Fruit fly (Drosophila melanogaster) whole organism, embryonic: ENCODE results near the gene xmas.
A peak's percentile ranks its signal among the peaks of the same experiment; 100 is the strongest.

Experiments used
- Bdp1 ChIP-seq: fragments of 200-800 bp; sonication (Bioruptor generic); optimal IDR thresholded peaks from 3 replicates; lab custom pipeline; 2016; ENCODE audit warnings: missing biosample characterization, missing genetic modification characterization
- CG10321 ChIP-seq: fragments of 200-800 bp; sonication (Bioruptor generic); IDR thresholded peaks from 2 replicates; pipeline ENCODE4 v1.3.6; 2022; ENCODE audit warnings: missing biosample characterization, missing genetic modification characterization
- CG10979 ChIP-seq: fragments of 200-800 bp; sonication (Bioruptor generic); optimal IDR thresholded peaks from 2 replicates; lab custom pipeline; 2018; ENCODE audit warnings: missing biosample characterization, mild to moderate bottlenecking, missing genetic modification characterization, moderate library complexity
- CG17328 ChIP-seq: fragments of 200-800 bp; sonication (Bioruptor generic); IDR thresholded peaks from 2 replicates; pipeline ENCODE4 v1.3.6; 2022; ENCODE audit warnings: missing biosample characterization, missing genetic modification characterization
- CG17385 ChIP-seq: fragments of 200-800 bp; sonication (Bioruptor generic); optimal IDR thresholded peaks from 3 replicates; lab custom pipeline; 2018; ENCODE audit warnings: missing biosample characterization, mild to moderate bottlenecking, missing genetic modification characterization
- CG1832 ChIP-seq: fragments of 200-800 bp; sonication (Bioruptor generic); optimal IDR thresholded peaks from 2 replicates; lab custom pipeline; 2017; ENCODE audit warnings: missing biosample characterization, mild to moderate bottlenecking, missing genetic modification characterization, inconsistent platforms
- CG2889 ChIP-seq: fragments of 200-800 bp; sonication (Bioruptor generic); IDR thresholded peaks from 3 replicates; pipeline ENCODE4 v1.3.6; 2022; ENCODE audit warnings: missing biosample characterization, missing genetic modification characterization
- CG31441 ChIP-seq: fragments of 200-800 bp; sonication (Bioruptor generic); IDR thresholded peaks from 2 replicates; pipeline ENCODE4 v1.3.6; 2022; ENCODE audit warnings: missing biosample characterization, missing genetic modification characterization
- CG32772 ChIP-seq: fragments of 200-800 bp; sonication (Bioruptor generic); IDR thresholded peaks from 2 replicates; pipeline ENCODE4 v1.3.6; 2022; ENCODE audit warnings: missing biosample characterization, missing genetic modification characterization
- CG3281 ChIP-seq: fragments of 200-800 bp; sonication (Bioruptor generic); optimal IDR thresholded peaks from 3 replicates; lab custom pipeline; 2017; ENCODE audit warnings: missing biosample characterization, mild to moderate bottlenecking, missing genetic modification characterization
- CG4617 ChIP-seq: fragments of 200-800 bp; sonication (Bioruptor generic); optimal IDR thresholded peaks from 3 replicates; lab custom pipeline; 2016; ENCODE audit warnings: missing biosample characterization, missing genetic modification characterization, borderline replicate concordance
- CG8089 ChIP-seq: fragments of 200-800 bp; sonication (Bioruptor generic); optimal IDR thresholded peaks from 3 replicates; lab custom pipeline; 2016; ENCODE audit warnings: missing biosample characterization, missing genetic modification characterization
- CG8765 ChIP-seq: fragments of 200-800 bp; sonication (Bioruptor generic); IDR thresholded peaks from 2 replicates; pipeline ENCODE4 v1.3.6; 2022; ENCODE audit warnings: missing biosample characterization, missing genetic modification characterization
- CG9817 ChIP-seq: fragments of 200-800 bp; sonication (Bioruptor generic); optimal IDR thresholded peaks from 2 replicates; lab custom pipeline; 2018; ENCODE audit warnings: missing biosample characterization, mild to moderate bottlenecking, missing genetic modification characterization, moderate library complexity
- Fer2 ChIP-seq: fragments of 200-800 bp; sonication (Bioruptor generic); optimal IDR thresholded peaks from 2 replicates; lab custom pipeline; 2018; ENCODE audit warnings: missing biosample characterization, mild to moderate bottlenecking, missing genetic modification characterization, moderate library complexity
- Lim3 ChIP-seq: fragments of 200-800 bp; sonication (Bioruptor generic); IDR thresholded peaks from 2 replicates; pipeline ENCODE4 v1.3.6; 2022; ENCODE audit warnings: missing biosample characterization, missing genetic modification characterization
- MTF-1 ChIP-seq: fragments of 200-800 bp; sonication (Bioruptor generic); optimal IDR thresholded peaks from 2 replicates; lab custom pipeline; 2018; ENCODE audit warnings: missing biosample characterization, mild to moderate bottlenecking, missing genetic modification characterization, borderline replicate concordance
- Meics ChIP-seq: fragments of 200-800 bp; sonication (Bioruptor generic); optimal IDR thresholded peaks from 2 replicates; lab custom pipeline; 2017; ENCODE audit warnings: missing biosample characterization, mild to moderate bottlenecking, missing genetic modification characterization
- Mes4 ChIP-seq: fragments of 200-800 bp; sonication (Bioruptor generic); optimal IDR thresholded peaks from 2 replicates; lab custom pipeline; 2016; ENCODE audit warnings: missing biosample characterization, missing genetic modification characterization
- NK7.1 ChIP-seq: fragments of 200-800 bp; sonication (Bioruptor generic); optimal IDR thresholded peaks from 3 replicates; lab custom pipeline; 2016; ENCODE audit warnings: missing biosample characterization, missing genetic modification characterization
- Ptx1 ChIP-seq: fragments of 200-800 bp; sonication (Bioruptor generic); IDR thresholded peaks from 2 replicates; pipeline ENCODE4 v1.3.6; 2022; ENCODE audit warnings: missing biosample characterization, missing genetic modification characterization
- Sry-δ ChIP-seq: fragments of 200-800 bp; sonication (Bioruptor generic); optimal IDR thresholded peaks from 2 replicates; lab custom pipeline; 2016; ENCODE audit warnings: missing biosample characterization, missing genetic modification characterization
- ato ChIP-seq: fragments of 200-800 bp; sonication (Bioruptor generic); IDR thresholded peaks from 2 replicates; pipeline ENCODE4 v1.3.6; 2022; ENCODE audit warnings: missing biosample characterization, missing genetic modification characterization; ENCODE audit not compliant: partially characterized antibody
- cas ChIP-seq: fragments of 200-800 bp; sonication (Bioruptor generic); IDR thresholded peaks from 2 replicates; pipeline ENCODE4 v1.3.6; 2022; ENCODE audit warnings: missing biosample characterization, missing genetic modification characterization
- caup ChIP-seq: fragments of 200-800 bp; sonication (Bioruptor generic); optimal IDR thresholded peaks from 3 replicates; lab custom pipeline; 2017; ENCODE audit warnings: missing biosample characterization, mild to moderate bottlenecking, missing genetic modification characterization, moderate library complexity; ENCODE audit not compliant: severe bottlenecking
- croc ChIP-seq: fragments of 200-800 bp; sonication (Bioruptor generic); conservative IDR thresholded peaks from 3 replicates; pipeline ENCODE4 v1.3.6; 2022; ENCODE audit warnings: missing biosample characterization, missing genetic modification characterization
- dysf ChIP-seq: fragments of 200-800 bp; sonication (Bioruptor generic); IDR thresholded peaks from 3 replicates; pipeline ENCODE4 v1.3.6; 2022; ENCODE audit warnings: missing biosample characterization, missing genetic modification characterization
- esg ChIP-seq: fragments of 200-800 bp; sonication (Bioruptor generic); conservative IDR thresholded peaks from 2 replicates; pipeline ENCODE4 v1.3.6; 2022; ENCODE audit warnings: missing biosample characterization, missing genetic modification characterization
- fd102C ChIP-seq: fragments of 200-800 bp; sonication (Bioruptor generic); optimal IDR thresholded peaks from 2 replicates; lab custom pipeline; 2018; ENCODE audit warnings: missing biosample characterization, mild to moderate bottlenecking, missing genetic modification characterization, moderate library complexity
- gcm ChIP-seq: fragments of 200-800 bp; sonication (Bioruptor generic); optimal IDR thresholded peaks from 2 replicates; lab custom pipeline; 2019; ENCODE audit warnings: missing biosample characterization, mild to moderate bottlenecking, missing genetic modification characterization, moderate library complexity
- gfzf ChIP-seq: fragments of 200-800 bp; sonication (Bioruptor generic); optimal IDR thresholded peaks from 2 replicates; lab custom pipeline; 2016; ENCODE audit warnings: missing biosample characterization, mild to moderate bottlenecking, missing genetic modification characterization, moderate library complexity
- gsb-n ChIP-seq: fragments of 200-800 bp; sonication (Bioruptor generic); optimal IDR thresholded peaks from 3 replicates; lab custom pipeline; 2018; ENCODE audit warnings: missing biosample characterization, mild to moderate bottlenecking, missing genetic modification characterization
- ham ChIP-seq: fragments of 200-800 bp; sonication (Bioruptor generic); IDR thresholded peaks from 2 replicates; pipeline ENCODE4 v1.3.6; 2022; ENCODE audit warnings: missing biosample characterization, missing genetic modification characterization
- knrl ChIP-seq: fragments of 200-800 bp; sonication (Bioruptor generic); IDR thresholded peaks from 3 replicates; pipeline ENCODE4 v1.3.6; 2022; ENCODE audit warnings: missing biosample characterization, missing genetic modification characterization; ENCODE audit not compliant: partially characterized antibody
- mirr ChIP-seq: fragments of 200-800 bp; sonication (Bioruptor generic); optimal IDR thresholded peaks from 3 replicates; lab custom pipeline; 2018; ENCODE audit warnings: missing biosample characterization, mild to moderate bottlenecking, missing genetic modification characterization
- org-1 ChIP-seq: fragments of 200-800 bp; sonication (Bioruptor generic); optimal IDR thresholded peaks from 2 replicates; lab custom pipeline; 2017; ENCODE audit warnings: missing biosample characterization, missing genetic modification characterization
- pum ChIP-seq: fragments of 200-800 bp; sonication (Bioruptor generic); optimal IDR thresholded peaks from 2 replicates; lab custom pipeline; 2016; ENCODE audit warnings: missing biosample characterization, missing genetic modification characterization
- row ChIP-seq: fragments of 200-800 bp; sonication (Bioruptor generic); IDR thresholded peaks from 3 replicates; pipeline ENCODE4 v1.3.6; 2022; ENCODE audit warnings: missing biosample characterization, missing genetic modification characterization
- salm ChIP-seq: fragments of 200-800 bp; sonication (Bioruptor generic); optimal IDR thresholded peaks from 2 replicates; lab custom pipeline; 2018; ENCODE audit warnings: missing biosample characterization, mild to moderate bottlenecking, missing genetic modification characterization
- slbo ChIP-seq: fragments of 200-800 bp; sonication (Bioruptor generic); IDR thresholded peaks from 2 replicates; pipeline ENCODE4 v1.3.6; 2022; ENCODE audit warnings: missing biosample characterization, missing genetic modification characterization
- slou ChIP-seq: fragments of 200-800 bp; sonication (Bioruptor generic); optimal IDR thresholded peaks from 3 replicates; lab custom pipeline; 2016; ENCODE audit warnings: missing biosample characterization, missing genetic modification characterization
- slp2 ChIP-seq: fragments of 200-800 bp; sonication (Bioruptor generic); optimal IDR thresholded peaks from 2 replicates; lab custom pipeline; 2016; ENCODE audit warnings: missing biosample characterization, missing genetic modification characterization
- so ChIP-seq: fragments of 200-800 bp; sonication (Bioruptor generic); IDR thresholded peaks from 3 replicates; pipeline ENCODE4 v1.3.6; 2022; ENCODE audit warnings: missing biosample characterization, missing genetic modification characterization
- stc ChIP-seq: fragments of 200-800 bp; sonication (Bioruptor generic); IDR thresholded peaks from 2 replicates; pipeline ENCODE4 v1.3.6; 2022; ENCODE audit warnings: missing biosample characterization, missing genetic modification characterization
- vnd ChIP-seq: fragments of 200-800 bp; sonication (Bioruptor generic); IDR thresholded peaks from 3 replicates; pipeline ENCODE4 v1.3.6; 2022; ENCODE audit warnings: missing biosample characterization, missing genetic modification characterization; ENCODE audit not compliant: partially characterized antibody
- wdn ChIP-seq: fragments of 200-800 bp; sonication (Bioruptor generic); IDR thresholded peaks from 2 replicates; pipeline ENCODE4 v1.3.6; 2022; ENCODE audit warnings: missing biosample characterization, missing genetic modification characterization
- yki ChIP-seq: fragments of >200 bp; optimal IDR thresholded peaks from 3 replicates; lab custom pipeline; 2018
- zen ChIP-seq: fragments of 200-800 bp; sonication (Bioruptor generic); optimal IDR thresholded peaks from 3 replicates; lab custom pipeline; 2018; ENCODE audit warnings: missing biosample characterization, mild to moderate bottlenecking, missing genetic modification characterization, moderate library complexity
- zen2 ChIP-seq: fragments of 200-800 bp; sonication (Bioruptor generic); IDR thresholded peaks from 3 replicates; pipeline ENCODE4 v1.3.6; 2022; ENCODE audit warnings: missing biosample characterization, missing genetic modification characterization; ENCODE audit not compliant: partially characterized antibody
- zf30C ChIP-seq: fragments of 200-800 bp; sonication (Bioruptor generic); optimal IDR thresholded peaks from 3 replicates; lab custom pipeline; 2018; ENCODE audit warnings: missing biosample characterization, mild to moderate bottlenecking, missing genetic modification characterization

The xmas gene

DNA sequence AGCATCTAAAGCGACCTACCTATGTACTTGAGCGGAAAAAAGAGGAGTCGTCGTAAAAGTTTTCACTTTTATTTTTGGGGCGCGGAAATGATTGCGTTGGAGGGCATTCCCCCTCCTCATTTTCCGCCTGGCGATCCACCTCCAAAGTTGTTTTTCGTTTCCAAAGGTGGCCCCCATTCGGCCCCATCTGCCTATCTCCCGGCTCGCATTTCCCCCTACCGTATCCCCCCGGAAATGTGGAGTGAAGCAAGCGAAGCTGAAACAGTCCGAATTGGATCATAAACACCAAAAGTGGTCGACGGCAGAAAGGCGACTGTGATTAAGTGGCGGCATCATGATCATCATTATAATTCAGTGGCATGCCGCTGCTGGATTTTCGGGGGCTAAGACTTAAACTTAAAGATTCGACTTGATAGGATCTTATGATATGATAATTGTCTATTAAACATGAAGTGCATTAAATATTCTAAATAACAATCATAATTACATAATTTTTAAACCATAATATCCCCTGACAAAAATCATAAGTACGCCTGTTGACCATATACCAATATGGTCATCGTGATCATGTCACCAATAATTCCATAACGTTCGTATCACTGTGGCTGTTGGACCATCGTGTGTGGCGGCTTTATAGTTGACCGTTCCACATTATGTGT, 35.4 kb downstream of the xmas start (continued):
- TF ChIP-seq gcm (peak; percentile 43), knrl (no peak), fd102C (no peak), yki (lab: Kevin White, UChicago) (no peak), CG31441 (peak; percentile 80), Lim3 (GFP tag; lab: Robert Waterston, UW) (no peak), CG1832 (GFP tag; lab: Kevin White, UChicago) (no peak), esg (GFP tag; lab: Robert Waterston, UW) (peak; percentile 65), CG4617 (GFP tag; lab: Kevin White, UChicago) (no peak), pum (peak; percentile 43), CG8765 (GFP tag; lab: Robert Waterston, UW) (no peak), CG9817 (peak; percentile 72), org-1 (GFP tag; lab: Kevin White, UChicago) (peak; percentile 67), CG8089 (no peak), stc (GFP tag; lab: Robert Waterston, UW) (peak; percentile 65), vnd (GFP tag; lab: Robert Waterston, UW) (no peak), so (GFP tag; lab: Robert Waterston, UW) (peak; percentile 83), CG10321 (GFP tag; lab: Robert Waterston, UW) (no peak), dysf (GFP tag; lab: Robert Waterston, UW) (peak; percentile 80), ham (GFP tag; lab: Robert Waterston, UW) (no peak), gsb-n (tag; lab: Kevin White, UChicago) (peak; percentile 62), Bdp1 (GFP tag; lab: Kevin White, UChicago) (no peak), salm (tag; lab: Kevin White, UChicago) (peak; percentile 45), CG3281 (GFP tag; lab: Kevin White, UChicago) (peak; percentile 71), cas (0 out of 2 replicates have a peak, but pooled peaks have one; percentile 21), slou (GFP tag; lab: Kevin White, UChicago) (peak; percentile 30), zen2 (GFP tag; lab: Robert Waterston, UW) (no peak), MTF-1 (peak; percentile 0), Meics (GFP tag; lab: Kevin White, UChicago) (peak; percentile 71), NK7.1 (GFP tag; lab: Kevin White, UChicago) (no peak), slp2 (GFP tag; lab: Kevin White, UChicago) (peak; percentile 34), ato (GFP tag; lab: Robert Waterston, UW) (no peak), Sry-δ (no peak), Ptx1 (peak; percentile 72), CG2889 (GFP tag; lab: Robert Waterston, UW) (peak; percentile 65; the same call in 1 of the 3 replicates), Mes4 (GFP tag; lab: Kevin White, UChicago) (peak; percentile 2), croc (GFP tag; lab: Robert Waterston, UW) (peak; percentile 34; the same call in 1 of the 3 replicates), wdn (GFP tag; lab: Robert Waterston, UW) (peak; percentile 56), slbo (GFP tag; lab: Robert Waterston, UW) (peak; percentile 82), row (GFP tag; lab: Robert Waterston, UW) (peak; percentile 83), gfzf (no peak), CG17385 (GFP tag; lab: Kevin White, UChicago) (peak; percentile 64), CG32772 (peak; percentile 72), zf30C (peak; percentile 45), CG17328 (peak; percentile 69), mirr (GFP tag; lab: Kevin White, UChicago) (no peak), caup (GFP tag; lab: Kevin White, UChicago) (peak; percentile 70), CG10979 (peak; percentile 72), zen (tag; lab: Kevin White, UChicago) (peak; percentile 48), Fer2 (tag; lab: Kevin White, UChicago) (peak; percentile 34)
